Worm (Caenorhabditis elegans) whole organism, late embryonic: Measurements from ENCODE around the gene com-1.
A peak's percentile ranks its signal among the peaks of the same experiment; 100 is the strongest.

ENCODE experiments used
- C08G9.2 ChIP-seq: sonication (generic microtip); optimal IDR thresholded peaks from 2 replicates; lab custom pipeline; 2016; ENCODE audit warnings: mild to moderate bottlenecking, missing genetic modification characterization, moderate library complexity, missing compliant biosample characterization
- C38D4.7 ChIP-seq: fragments of 200-800 bp; sonication (Bioruptor generic); optimal IDR thresholded peaks from 2 replicates; lab custom pipeline; 2018; ENCODE audit warnings: mild to moderate bottlenecking, missing genetic modification characterization, moderate library complexity, missing compliant biosample characterization
- F13H6.1 ChIP-seq: sonication (generic microtip); optimal IDR thresholded peaks from 2 replicates; lab custom pipeline; 2016; ENCODE audit warnings: missing genetic modification characterization, missing compliant biosample characterization
- T23F11.4 ChIP-seq: fragments of 200-800 bp; sonication (Bioruptor generic); optimal IDR thresholded peaks from 2 replicates; lab custom pipeline; 2018; ENCODE audit warnings: mild to moderate bottlenecking, missing genetic modification characterization, missing compliant biosample characterization
- Y22D7AL.16 ChIP-seq: sonication (generic microtip); optimal IDR thresholded peaks from 2 replicates; lab custom pipeline; 2016; ENCODE audit warnings: missing genetic modification characterization, missing compliant biosample characterization
- ahr-1 ChIP-seq: sonication (generic microtip); optimal IDR thresholded peaks from 2 replicates; lab custom pipeline; 2016; ENCODE audit warnings: missing genetic modification characterization, missing compliant biosample characterization
- ama-1 ChIP-seq: fragments of 150-350 bp; optimal IDR thresholded peaks from 2 replicates; lab custom pipeline; 2014
- ceh-14 ChIP-seq: sonication (generic microtip); optimal IDR thresholded peaks from 2 replicates; lab custom pipeline; 2016; ENCODE audit warnings: missing genotype, missing genetic modification characterization, missing compliant biosample characterization
- ceh-18 ChIP-seq: sonication (generic microtip); optimal IDR thresholded peaks from 2 replicates; lab custom pipeline; 2016; ENCODE audit warnings: missing genetic modification characterization, missing compliant biosample characterization
- ceh-19 ChIP-seq: fragments of 200-800 bp; sonication (Bioruptor generic); optimal IDR thresholded peaks from 2 replicates; lab custom pipeline; 2018; ENCODE audit warnings: mild to moderate bottlenecking, missing genetic modification characterization, missing compliant biosample characterization
- ceh-2 ChIP-seq: sonication (generic microtip); optimal IDR thresholded peaks from 2 replicates; lab custom pipeline; 2016; ENCODE audit warnings: missing genotype, missing genetic modification characterization, missing compliant biosample characterization
- ceh-22 ChIP-seq: sonication (generic microtip); optimal IDR thresholded peaks from 2 replicates; lab custom pipeline; 2017; ENCODE audit warnings: missing biosample characterization, missing genetic modification characterization
- ceh-30 ChIP-seq: fragments of 150-350 bp; optimal IDR thresholded peaks from 2 replicates; lab custom pipeline; 2014; ENCODE audit warnings: missing biosample characterization, missing genetic modification characterization
- ceh-31 ChIP-seq: sonication (generic microtip); optimal IDR thresholded peaks from 2 replicates; lab custom pipeline; 2016; ENCODE audit warnings: missing genetic modification characterization, missing compliant biosample characterization
- ceh-48 ChIP-seq: sonication (generic microtip); optimal IDR thresholded peaks from 2 replicates; lab custom pipeline; 2016; ENCODE audit warnings: missing genetic modification characterization, inconsistent platforms, missing compliant biosample characterization
- che-1 ChIP-seq: sonication (generic microtip); optimal IDR thresholded peaks from 2 replicates; lab custom pipeline; 2016; ENCODE audit warnings: mild to moderate bottlenecking, missing genetic modification characterization, missing compliant biosample characterization
- dmd-4 ChIP-seq: sonication (generic microtip); optimal IDR thresholded peaks from 2 replicates; lab custom pipeline; 2016; ENCODE audit warnings: borderline replicate concordance, missing genetic modification characterization, missing compliant biosample characterization
- dve-1 ChIP-seq: sonication (generic microtip); optimal IDR thresholded peaks from 2 replicates; lab custom pipeline; 2017; ENCODE audit warnings: antibody characterized with exemption, mild to moderate bottlenecking, missing genetic modification characterization, missing compliant biosample characterization
- elt-2 ChIP-seq: sonication (generic microtip); optimal IDR thresholded peaks from 2 replicates; lab custom pipeline; 2016; ENCODE audit warnings: missing genetic modification reagents, missing genetic modification characterization, missing compliant biosample characterization
- elt-4 ChIP-seq: sonication (generic microtip); optimal IDR thresholded peaks from 2 replicates; lab custom pipeline; 2016; ENCODE audit warnings: missing genetic modification characterization, missing compliant biosample characterization
- fax-1 ChIP-seq: sonication (generic microtip); optimal IDR thresholded peaks from 2 replicates; lab custom pipeline; 2016; ENCODE audit warnings: missing genotype, missing genetic modification characterization, missing compliant biosample characterization
- fkh-10 ChIP-seq: fragments of 150-350 bp; optimal IDR thresholded peaks from 2 replicates; lab custom pipeline; 2014; ENCODE audit warnings: missing biosample characterization, missing genetic modification reagents, missing genetic modification characterization
- fkh-6 ChIP-seq: sonication (generic microtip); optimal IDR thresholded peaks from 2 replicates; lab custom pipeline; 2016; ENCODE audit warnings: missing genetic modification characterization, missing compliant biosample characterization
- gmeb-2 ChIP-seq: sonication (generic microtip); optimal IDR thresholded peaks from 2 replicates; lab custom pipeline; 2016; ENCODE audit warnings: missing genetic modification characterization, inconsistent platforms, missing compliant biosample characterization
- hlh-13 ChIP-seq: fragments of 200-800 bp; sonication (Bioruptor generic); optimal IDR thresholded peaks from 2 replicates; lab custom pipeline; 2018; ENCODE audit warnings: mild to moderate bottlenecking, missing genetic modification characterization, missing compliant biosample characterization
- hlh-6 ChIP-seq: sonication (generic microtip); optimal IDR thresholded peaks from 2 replicates; lab custom pipeline; 2016; ENCODE audit warnings: missing genotype, missing genetic modification characterization, missing compliant biosample characterization
- lin-11 ChIP-seq: fragments of 200-800 bp; sonication (Bioruptor generic); optimal IDR thresholded peaks from 2 replicates; lab custom pipeline; 2018; ENCODE audit warnings: mild to moderate bottlenecking, missing genetic modification characterization, missing compliant biosample characterization
- madf-2 ChIP-seq: sonication (generic microtip); optimal IDR thresholded peaks from 2 replicates; lab custom pipeline; 2017; ENCODE audit warnings: missing genetic modification characterization, missing compliant biosample characterization
- nfya-1 ChIP-seq: sonication (generic microtip); optimal IDR thresholded peaks from 2 replicates; lab custom pipeline; 2017; ENCODE audit warnings: missing genetic modification characterization, mild to moderate bottlenecking, missing compliant biosample characterization, antibody characterized with exemption, moderate library complexity
- odd-2 ChIP-seq: sonication (generic microtip); optimal IDR thresholded peaks from 2 replicates; lab custom pipeline; 2017; ENCODE audit warnings: antibody characterized with exemption, mild to moderate bottlenecking, missing genetic modification characterization, missing compliant biosample characterization
- pag-3 ChIP-seq: sonication (generic microtip); optimal IDR thresholded peaks from 2 replicates; lab custom pipeline; 2016; ENCODE audit warnings: missing compliant biosample characterization, missing genetic modification characterization, borderline replicate concordance
- pat-9 ChIP-seq: fragments of 200-800 bp; sonication (Bioruptor generic); optimal IDR thresholded peaks from 2 replicates; lab custom pipeline; 2018; ENCODE audit warnings: mild to moderate bottlenecking, missing genetic modification characterization, moderate library complexity, missing compliant biosample characterization
- pax-1 ChIP-seq: fragments of 150-350 bp; optimal IDR thresholded peaks from 2 replicates; lab custom pipeline; 2014; ENCODE audit warnings: missing biosample characterization, missing genetic modification characterization
- pha-2 ChIP-seq: sonication (generic microtip); optimal IDR thresholded peaks from 2 replicates; lab custom pipeline; 2017; ENCODE audit warnings: mild to moderate bottlenecking, missing genetic modification characterization, missing compliant biosample characterization
- pha-4 ChIP-seq: fragments of 150-350 bp; optimal IDR thresholded peaks from 2 replicates; lab custom pipeline; 2018; ENCODE audit warnings: missing biosample characterization, missing genetic modification reagents, missing genetic modification characterization
- pqm-1 ChIP-seq: sonication (generic microtip); optimal IDR thresholded peaks from 2 replicates; lab custom pipeline; 2016; ENCODE audit warnings: missing genetic modification characterization, missing compliant biosample characterization
- pros-1 ChIP-seq: fragments of 150-350 bp; optimal IDR thresholded peaks from 2 replicates; lab custom pipeline; 2014; ENCODE audit warnings: missing biosample characterization, missing genetic modification reagents, missing genetic modification characterization
- sox-2 ChIP-seq: fragments of 200-800 bp; sonication (Bioruptor generic); IDR thresholded peaks from 2 replicates; pipeline ENCODE4 v1.3.6; 2022; ENCODE audit warnings: missing genetic modification reagents, missing genetic modification characterization, missing compliant biosample characterization
- tbx-2 ChIP-seq: sonication (generic microtip); optimal IDR thresholded peaks from 2 replicates; lab custom pipeline; 2016; ENCODE audit warnings: missing genetic modification characterization, missing compliant biosample characterization
- tbx-7 ChIP-seq: sonication (generic microtip); optimal IDR thresholded peaks from 2 replicates; lab custom pipeline; 2016; ENCODE audit warnings: missing genotype, missing genetic modification characterization, missing compliant biosample characterization
- ttx-3 ChIP-seq: sonication (generic microtip); optimal IDR thresholded peaks from 2 replicates; lab custom pipeline; 2016; ENCODE audit warnings: missing genetic modification reagents, missing genetic modification characterization, missing compliant biosample characterization
- unc-3 ChIP-seq, 2 experiments: fragments of 200-800 bp in 1 of 2; sonication (Bioruptor generic) in 1 of 2; sonication (generic microtip) in 1 of 2; conservative IDR thresholded peaks in 1 of 2; optimal IDR thresholded peaks in 1 of 2; 2 replicates each; pipeline versions ENCODE4 v1.3.6 to Lab custom; 2016 to 2022; ENCODE audit warnings: missing compliant biosample characterization in 2 of 2, missing genetic modification characterization in 2 of 2, missing genetic modification reagents in 1 of 2
- unc-42 ChIP-seq: sonication (generic microtip); optimal IDR thresholded peaks from 2 replicates; lab custom pipeline; 2016; ENCODE audit warnings: missing genotype, missing genetic modification characterization, missing compliant biosample characterization
- unc-86 ChIP-seq: sonication (generic microtip); optimal IDR thresholded peaks from 2 replicates; lab custom pipeline; 2016; ENCODE audit warnings: missing genetic modification characterization, missing compliant biosample characterization
- zip-5 ChIP-seq: sonication (generic microtip); optimal IDR thresholded peaks from 2 replicates; lab custom pipeline; 2016; ENCODE audit warnings: missing genetic modification characterization, missing compliant biosample characterization
- ztf-16 ChIP-seq: sonication (generic microtip); optimal IDR thresholded peaks from 2 replicates; lab custom pipeline; 2017; ENCODE audit warnings: missing genetic modification characterization, missing compliant biosample characterization

com-1 gene

DNA sequence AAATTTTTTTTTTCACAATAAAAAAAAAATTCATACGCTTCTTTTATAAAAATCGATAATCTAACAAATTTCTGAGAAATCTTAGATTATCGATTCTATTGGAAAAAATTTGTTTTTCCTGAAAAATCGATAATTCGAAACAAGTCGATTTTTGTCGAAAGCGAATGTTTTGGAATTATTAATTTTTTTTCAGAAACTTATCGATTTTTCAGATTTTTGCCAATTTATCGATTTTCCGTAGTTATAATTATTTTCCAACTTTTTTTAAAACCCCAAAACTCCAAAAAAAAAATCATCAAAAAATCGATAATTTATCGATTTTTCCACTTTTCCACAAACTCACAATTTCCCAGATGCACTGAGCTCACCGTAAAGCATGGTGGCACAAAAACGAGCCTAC is 34.8 kb upstream of the com-1 start:
- TF ChIP-seq hlh-6 (no peak), lin-11 (tag; lab: Kevin White, UChicago) (no peak), ceh-48 (peak; percentile 42), madf-2 (tag; lab: Kevin White, UChicago) (no peak), pag-3 (tag; lab: Kevin White, UChicago) (no peak), ceh-18 (tag; lab: Kevin White, UChicago) (no peak), ceh-19 (GFP tag; lab: Kevin White, UChicago) (no peak)
- TF ChIP-seq, all 69 proteins: peak for 1

DNA sequence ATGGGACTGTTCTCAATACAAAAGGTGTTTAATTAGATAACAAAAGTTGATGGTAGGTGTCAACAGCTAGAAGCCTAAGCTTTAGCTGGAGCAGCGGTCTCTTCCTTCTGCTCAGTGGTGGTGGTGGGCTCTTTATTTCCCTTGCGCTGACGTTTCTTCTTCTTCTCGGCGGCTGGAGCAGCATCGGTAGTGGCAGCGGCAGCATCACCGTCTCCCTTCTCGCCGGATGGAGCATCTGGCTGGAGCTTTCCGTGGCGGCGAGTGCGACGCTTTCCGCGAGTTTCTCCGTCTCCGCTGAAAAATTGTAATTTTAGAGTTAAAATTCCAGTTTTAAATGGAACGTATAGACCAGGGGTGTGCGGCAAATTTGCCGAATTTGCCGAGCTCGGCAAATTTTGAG is 29.1 kb upstream of the com-1 start:
- TF ChIP-seq elt-4 (tag; lab: Kevin White, UChicago): no peak
- TF ChIP-seq pag-3 (tag; lab: Kevin White, UChicago): no peak
- TF ChIP-seq fkh-10 (GFP tag; lab: Kevin White, UChicago): no peak
- no peak for TF ChIP-seq sox-2
- no peak for TF ChIP-seq Y22D7AL.16 (tag; lab: Kevin White, UChicago)
- TF ChIP-seq tbx-7 (tag; lab: Kevin White, UChicago): no peak
- no peak for TF ChIP-seq dve-1
- no peak for TF ChIP-seq pha-4 (tag; lab: Kevin White, UChicago)
- no peak for TF ChIP-seq ttx-3 (tag; lab: Kevin White, UChicago)
- no peak for TF ChIP-seq che-1 (tag; lab: Kevin White, UChicago)
- no peak for TF ChIP-seq ceh-31 (tag; lab: Kevin White, UChicago)
- TF ChIP-seq ahr-1 (tag; lab: Kevin White, UChicago): no peak
- no peak for TF ChIP-seq odd-2 (tag; lab: Kevin White, UChicago)
- TF ChIP-seq pros-1 (tag; lab: Kevin White, UChicago): no peak
- TF ChIP-seq, all 69 proteins: peak for 0

DNA sequence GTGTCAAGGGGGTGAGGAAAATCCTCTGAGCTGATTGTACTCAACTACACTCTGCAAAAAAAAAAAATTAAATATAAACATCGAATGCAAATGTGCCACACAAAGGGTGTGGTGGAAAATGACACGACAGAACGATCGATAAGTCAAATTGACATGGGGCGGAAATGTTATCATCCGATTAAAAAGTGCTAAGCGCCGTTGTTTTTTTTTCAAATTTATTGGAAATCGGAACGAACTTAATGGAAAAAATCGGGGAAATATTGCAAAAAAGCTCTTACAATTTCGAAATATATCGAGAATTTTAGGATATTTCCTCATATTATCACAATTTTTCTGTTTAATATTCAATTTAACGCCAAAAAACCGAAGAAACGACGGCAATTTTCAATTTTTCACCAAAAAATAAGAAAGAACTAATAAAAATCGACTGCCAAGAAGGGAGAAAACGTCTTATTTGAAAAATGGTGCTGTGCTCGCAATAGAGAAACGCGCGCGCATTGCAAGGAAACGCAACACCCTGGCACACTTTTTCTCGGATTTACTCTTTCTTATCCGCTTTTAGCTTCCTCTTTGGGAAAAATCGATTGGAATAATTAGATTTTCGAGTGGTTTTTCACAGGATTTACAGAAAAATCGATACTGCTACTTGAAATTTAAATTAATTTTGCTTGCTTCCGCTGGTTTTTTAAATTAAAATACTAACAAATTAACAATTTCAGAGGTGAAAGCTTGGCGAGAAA is 27.3 kb upstream of the com-1 start, which contains the start of the genes cey-4 and vps-50:
cey-4 (minus strand) TSS at position 51 of the 740 bp plus-strand sequence.
vps-50 (plus strand) TSS at position 541 of the 740 bp plus-strand sequence.
- no peak for TF ChIP-seq che-1 (tag; lab: Kevin White, UChicago)
- no peak for TF ChIP-seq dmd-4 (tag; lab: Kevin White, UChicago)
- no peak for TF ChIP-seq pqm-1 (tag; lab: Kevin White, UChicago)
- TF ChIP-seq lin-11 (tag; lab: Kevin White, UChicago): no peak
- no peak for TF ChIP-seq nfya-1 (tag; lab: Kevin White, UChicago)
- no peak for TF ChIP-seq T23F11.4
- TF ChIP-seq ceh-30 (tag; lab: Kevin White, UChicago): no peak
- TF ChIP-seq pag-3 (tag; lab: Kevin White, UChicago): no peak
- no peak for TF ChIP-seq fax-1 (tag; lab: Kevin White, UChicago)
- peak; percentile 35 for TF ChIP-seq tbx-2 (tag; lab: Kevin White, UChicago)
- TF ChIP-seq ceh-22 (tag; lab: Kevin White, UChicago): no peak
- no peak for TF ChIP-seq pat-9 (tag; lab: Kevin White, UChicago)
- peak; percentile 31 for TF ChIP-seq unc-86 (tag; lab: Kevin White, UChicago)
- TF ChIP-seq elt-2 (tag; lab: Kevin White, UChicago): peak; percentile 6
- TF ChIP-seq hlh-13 (GFP tag; lab: Kevin White, UChicago): no peak
- no peak for TF ChIP-seq F13H6.1 (tag; lab: Kevin White, UChicago)
- TF ChIP-seq unc-42 (tag; lab: Kevin White, UChicago): peak; percentile 68
- no peak for TF ChIP-seq ceh-14 (tag; lab: Kevin White, UChicago)
- TF ChIP-seq ceh-19 (GFP tag; lab: Kevin White, UChicago): no peak
- no peak for TF ChIP-seq pha-4 (tag; lab: Kevin White, UChicago)
- no peak for TF ChIP-seq C08G9.2
- no peak for TF ChIP-seq ceh-2 (tag; lab: Kevin White, UChicago)
- TF ChIP-seq ama-1 (lab: Kevin White, UChicago): no peak
- no peak for TF ChIP-seq fkh-10 (GFP tag; lab: Kevin White, UChicago)
- no peak for TF ChIP-seq tbx-7 (tag; lab: Kevin White, UChicago)
- no peak for TF ChIP-seq fkh-6 (tag; lab: Kevin White, UChicago)
- no peak for TF ChIP-seq Y22D7AL.16 (tag; lab: Kevin White, UChicago)
- TF ChIP-seq ceh-48: peak; percentile 57
- TF ChIP-seq pax-1 (tag; lab: Kevin White, UChicago): no peak
- no peak for TF ChIP-seq zip-5 (tag; lab: Kevin White, UChicago)
- no peak for TF ChIP-seq pha-2 (tag; lab: Kevin White, UChicago)
- peak; percentile 35 for TF ChIP-seq ztf-16
- peak; percentile 60 for TF ChIP-seq ceh-31 (tag; lab: Kevin White, UChicago)
- TF ChIP-seq C38D4.7 (GFP tag; lab: Kevin White, UChicago): no peak
- no peak for TF ChIP-seq gmeb-2 (tag; lab: Kevin White, UChicago)
- TF ChIP-seq unc-3 (GFP tag; conservative IDR thresholded peaks at IDR 0.05; lab: Robert Waterston, UW): no peak
- TF ChIP-seq unc-3 (tag; optimal IDR thresholded peaks at IDR 0.05; lab: Kevin White, UChicago): peak; percentile 26
